Worm (Caenorhabditis elegans) whole organism, late embryonic: ENCODE measurements around the gene ipla-1.

Source experiments
- K02D7.2 ChIP-seq: sonication (generic microtip); optimal IDR thresholded peaks from 2 replicates; lab custom pipeline; 2017; ENCODE audit warnings: mild to moderate bottlenecking, missing genetic modification characterization, missing compliant biosample characterization
- ama-1 ChIP-seq: fragments of 150-350 bp; optimal IDR thresholded peaks from 2 replicates; lab custom pipeline; 2014
- ceh-22 ChIP-seq: sonication (generic microtip); optimal IDR thresholded peaks from 2 replicates; lab custom pipeline; 2017; ENCODE audit warnings: missing biosample characterization, missing genetic modification characterization
- ceh-45 ChIP-seq: fragments of 200-800 bp; sonication (Bioruptor generic); IDR thresholded peaks from 2 replicates; pipeline ENCODE4 v1.3.6; 2022; ENCODE audit warnings: missing genetic modification reagents, missing genetic modification characterization, missing compliant biosample characterization
- che-1 ChIP-seq: sonication (generic microtip); optimal IDR thresholded peaks from 2 replicates; lab custom pipeline; 2016; ENCODE audit warnings: mild to moderate bottlenecking, missing genetic modification characterization, missing compliant biosample characterization
- fax-1 ChIP-seq: sonication (generic microtip); optimal IDR thresholded peaks from 2 replicates; lab custom pipeline; 2016; ENCODE audit warnings: missing genotype, missing genetic modification characterization, missing compliant biosample characterization
- hlh-30 ChIP-seq: sonication (generic microtip); optimal IDR thresholded peaks from 2 replicates; lab custom pipeline; 2017; ENCODE audit warnings: antibody characterized with exemption, missing genetic modification characterization, missing compliant biosample characterization; ENCODE audit not compliant: insufficient read depth
- nfya-1 ChIP-seq: sonication (generic microtip); optimal IDR thresholded peaks from 2 replicates; lab custom pipeline; 2017; ENCODE audit warnings: missing genetic modification characterization, mild to moderate bottlenecking, missing compliant biosample characterization, antibody characterized with exemption, moderate library complexity
- pha-2 ChIP-seq: sonication (generic microtip); optimal IDR thresholded peaks from 2 replicates; lab custom pipeline; 2017; ENCODE audit warnings: mild to moderate bottlenecking, missing genetic modification characterization, missing compliant biosample characterization
- pha-4 ChIP-seq: fragments of 150-350 bp; optimal IDR thresholded peaks from 2 replicates; lab custom pipeline; 2018; ENCODE audit warnings: missing biosample characterization, missing genetic modification reagents, missing genetic modification characterization
- rnt-1 ChIP-seq: sonication (generic microtip); optimal IDR thresholded peaks from 2 replicates; lab custom pipeline; 2016; ENCODE audit warnings: missing genetic modification characterization, missing compliant biosample characterization
- zip-5 ChIP-seq: sonication (generic microtip); optimal IDR thresholded peaks from 2 replicates; lab custom pipeline; 2016; ENCODE audit warnings: missing genetic modification characterization, missing compliant biosample characterization

DNA sequence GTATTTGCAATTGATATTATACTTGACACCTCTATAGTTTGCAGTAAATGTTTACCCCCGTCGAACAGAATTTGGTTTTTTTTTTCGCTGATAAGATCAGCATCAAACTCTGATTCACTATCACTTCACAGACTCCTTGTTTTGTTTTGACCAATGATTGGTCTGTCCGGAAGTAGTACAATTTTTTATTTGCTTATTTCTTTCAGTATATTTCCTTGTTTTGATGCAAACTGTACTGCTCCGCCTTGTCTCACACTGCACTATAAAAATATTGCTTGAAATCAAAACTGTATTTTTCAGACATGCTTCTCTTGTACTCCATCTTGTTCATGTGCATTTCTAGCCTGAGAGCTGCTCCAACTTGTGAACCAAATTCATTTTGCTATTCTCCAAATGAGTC is 43.7 kb downstream of the ipla-1 start, which contains the start of gene M03A1.3:
- TF ChIP-seq pha-2 (tag; lab: Kevin White, UChicago) (no peak), pha-4 (tag; lab: Kevin White, UChicago) (no peak), che-1 (tag; lab: Kevin White, UChicago) (no peak), zip-5 (tag; lab: Kevin White, UChicago) (no peak), fax-1 (tag; lab: Kevin White, UChicago) (no peak), hlh-30 (no peak), ceh-22 (tag; lab: Kevin White, UChicago) (no peak), nfya-1 (no peak), ceh-45 (no peak), rnt-1 (tag; lab: Kevin White, UChicago) (no peak), K02D7.2 (tag; lab: Kevin White, UChicago) (no peak), ama-1 (lab: Kevin White, UChicago) (no peak)
